Fruit fly (Drosophila melanogaster) S2 (cell line): ENCODE measurements around the gene CG13793.
"Not testable (repeated sequence)": the region's sequence is repeated elsewhere in the genome, so short reads cannot be mapped to it uniquely, and the experiment has no call there.

Source experiments
- CG8478 ChIP-seq: fragments of >200 bp; optimal IDR thresholded peaks from 2 replicates; lab custom pipeline; 2018
- CTCF ChIP-seq, 2 experiments: fragments of >200 bp; optimal IDR thresholded peaks; 2 replicates each; lab custom pipeline; 2018

The CG13793 gene

dm6 chr2L:7719387-7719786 is at the start of gene CG13793:
TSS of gene CG13793 (minus strand) at chr2L:7719487.
- TF ChIP-seq CG8478 (lab: Kevin White, UChicago), result no peak
- no peak for TF ChIP-seq CTCF (optimal IDR thresholded peaks at IDR 0.05; lab: Kevin White, UChicago)

- TF ChIP-seq CTCF (optimal IDR thresholded peaks at IDR 0.05; lab: Kevin White, UChicago) (no peak), CG8478 (lab: Kevin White, UChicago) (no peak)
These were observed 48.0 kb upstream of the CG13793 start, which contains the start of gene CG7191 for dm6 chr2L:7767328-7767727. TSS of gene CG7191 (plus strand) at chr2L:7767628.

- TF ChIP-seq CG8478 (lab: Kevin White, UChicago) (no peak), CTCF (optimal IDR thresholded peaks at IDR 0.05; lab: Kevin White, UChicago) (no peak)
These were observed 37.5 kb upstream of the CG13793 start for dm6 chr2L:7756835-7757234.

dm6 chr2L:7754539-7754938 is 35.3 kb upstream of the CG13793 start:
- TF ChIP-seq CG8478 (lab: Kevin White, UChicago) (no peak), CTCF (optimal IDR thresholded peaks at IDR 0.05; lab: Kevin White, UChicago) (no peak)

- no peak for TF ChIP-seq CTCF (optimal IDR thresholded peaks at IDR 0.05; lab: Kevin White, UChicago)
- TF ChIP-seq CG8478 (lab: Kevin White, UChicago), result no peak
These were observed 34.6 kb upstream of the CG13793 start, which contains the start of gene CG46025 for dm6 chr2L:7753874-7754273. TSS of gene CG46025 (plus strand) at chr2L:7754174.

dm6 chr2L:7753086-7753485 is 33.8 kb upstream of the CG13793 start, which contains the start of gene CG7203:
TSS of gene CG7203 (minus strand) at chr2L:7753186.
- TF ChIP-seq CTCF (optimal IDR thresholded peaks at IDR 0.05; lab: Kevin White, UChicago) (no peak), CG8478 (lab: Kevin White, UChicago) (no peak)

dm6 chr2L:7750631-7751161 is 31.4 kb upstream of the CG13793 start:
- TF ChIP-seq CTCF (optimal IDR thresholded peaks at IDR 0.05; lab: Kevin White, UChicago) (no peak), CG8478 (lab: Kevin White, UChicago) (no peak)

- no peak for TF ChIP-seq CTCF (optimal IDR thresholded peaks at IDR 0.05; lab: Kevin White, UChicago)
- no peak for TF ChIP-seq CG8478 (lab: Kevin White, UChicago)
These were observed 27.7 kb upstream of the CG13793 start, which contains the start of gene ATPsynGL for dm6 chr2L:7746975-7747374. TSS of gene ATPsynGL (plus strand) at chr2L:7747275.

- no peak for TF ChIP-seq CTCF (optimal IDR thresholded peaks at IDR 0.05; lab: Kevin White, UChicago)
These were observed 25.5 kb upstream of the CG13793 start, which contains the start of gene CG7214 for dm6 chr2L:7744739-7745138. TSS of gene CG7214 (minus strand) at chr2L:7744839.

dm6 chr2L:7744208-7744607 is 24.9 kb upstream of the CG13793 start:
- no peak for TF ChIP-seq CTCF (optimal IDR thresholded peaks at IDR 0.05; lab: Kevin White, UChicago)
- TF ChIP-seq CG8478 (lab: Kevin White, UChicago), result no peak

- TF ChIP-seq CG8478 (lab: Kevin White, UChicago), result no peak
These were observed 22.1 kb upstream of the CG13793 start, which contains the start of gene Acp1 for dm6 chr2L:7741437-7741836. TSS of gene Acp1 (minus strand) at chr2L:7741537.

- not testable (repeated sequence) for TF ChIP-seq CG8478 (lab: Kevin White, UChicago); CTCF (optimal IDR thresholded peaks at IDR 0.05; lab: Kevin White, UChicago)
These were observed 19.4 kb upstream of the CG13793 start, which contains the start of gene CG31904 for dm6 chr2L:7738709-7739108. TSS of gene CG31904 (minus strand) at chr2L:7738809.

- TF ChIP-seq CG8478 (lab: Kevin White, UChicago); CTCF (optimal IDR thresholded peaks at IDR 0.05; lab: Kevin White, UChicago): not testable (repeated sequence)
These were observed 13.3 kb upstream of the CG13793 start, which contains the start of gene CG13796 for dm6 chr2L:7732570-7732969. TSS of gene CG13796 (minus strand) at chr2L:7732670.

dm6 chr2L:7726268-7726997 is 7.1 kb upstream of the CG13793 start, which contains the start of gene CG13795:
TSS of gene CG13795 (minus strand) at chr2L:7726298.
- TF ChIP-seq CTCF (optimal IDR thresholded peaks at IDR 0.05; lab: Kevin White, UChicago), result no peak
- TF ChIP-seq CG8478 (lab: Kevin White, UChicago), result no peak

dm6 chr2L:7722723-7723122 is 3.4 kb upstream of the CG13793 start, which contains the start of gene CG13794:
TSS of gene CG13794 (minus strand) at chr2L:7722823.
- TF ChIP-seq CG8478 (lab: Kevin White, UChicago), result no peak
- no peak for TF ChIP-seq CTCF (optimal IDR thresholded peaks at IDR 0.05; lab: Kevin White, UChicago)
